Worm (Caenorhabditis elegans) whole organism, mixed stage, embryonic: ENCODE measurements around the gene T16H12.9.

ENCODE experiments used
- blmp-1 ChIP-seq: fragments of 150-350 bp; optimal IDR thresholded peaks from 2 replicates; lab custom pipeline; 2014; ENCODE audit warnings: missing biosample characterization, missing genetic modification characterization
- ceh-83 ChIP-seq: fragments of 200-800 bp; sonication (Bioruptor generic); optimal IDR thresholded peaks from 2 replicates; lab custom pipeline; 2018; ENCODE audit warnings: mild to moderate bottlenecking, missing genetic modification characterization, missing compliant biosample characterization
- elt-3 ChIP-seq: fragments of 150-350 bp; optimal IDR thresholded peaks from 2 replicates; lab custom pipeline; 2014; ENCODE audit warnings: missing biosample characterization, missing genetic modification characterization
- hlh-1 ChIP-seq: fragments of 150-350 bp; optimal IDR thresholded peaks from 2 replicates; lab custom pipeline; 2014; ENCODE audit warnings: missing biosample characterization, missing genetic modification reagents, missing genetic modification characterization
- lsy-2 ChIP-seq: fragments of 150-350 bp; optimal IDR thresholded peaks from 2 replicates; lab custom pipeline; 2014; ENCODE audit warnings: missing biosample characterization, missing genetic modification characterization
- nhr-76 ChIP-seq: sonication (generic microtip); optimal IDR thresholded peaks from 2 replicates; lab custom pipeline; 2017; ENCODE audit warnings: missing biosample characterization, missing genetic modification characterization
- pha-4 ChIP-seq: fragments of 150-350 bp; optimal IDR thresholded peaks from 2 replicates; lab custom pipeline; 2018; ENCODE audit warnings: missing biosample characterization, missing genetic modification reagents, missing genetic modification characterization
- snpc-4 ChIP-seq: fragments of 150-350 bp; optimal IDR thresholded peaks from 2 replicates; lab custom pipeline; 2014; ENCODE audit warnings: missing biosample characterization, missing genetic modification characterization
- sptf-1 ChIP-seq: sonication (generic microtip); optimal IDR thresholded peaks from 2 replicates; lab custom pipeline; 2017; ENCODE audit warnings: mild to moderate bottlenecking, missing genetic modification characterization, moderate library complexity, missing compliant biosample characterization
- unc-62 ChIP-seq: fragments of 150-350 bp; optimal IDR thresholded peaks from 2 replicates; lab custom pipeline; 2014; ENCODE audit warnings: missing biosample characterization, missing genetic modification reagents, missing genetic modification characterization

DNA sequence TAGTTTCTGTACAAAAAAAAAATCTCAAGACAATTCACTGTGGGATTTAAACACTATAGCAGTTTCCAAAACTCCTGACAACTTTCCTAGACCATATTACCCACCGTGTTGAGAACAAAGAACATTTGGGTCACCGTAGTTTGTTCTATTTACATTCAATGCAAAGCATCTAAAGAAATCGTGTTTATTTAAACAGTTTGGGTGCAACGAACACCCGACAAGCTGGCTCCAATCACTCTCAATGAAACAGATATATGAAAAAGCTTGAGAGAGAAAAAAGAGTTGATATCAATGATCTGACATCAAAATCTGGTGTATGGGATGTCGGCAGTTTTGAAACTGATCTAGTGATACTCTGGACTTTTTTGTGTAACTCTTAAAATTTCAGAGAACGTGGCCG is 45.9 kb downstream of the T16H12.9 start:
- TF ChIP-seq sptf-1: no peak
- TF ChIP-seq nhr-76 (tag; lab: Kevin White, UChicago): no peak
- TF ChIP-seq hlh-1 (tag; lab: Kevin White, UChicago): no peak
- TF ChIP-seq elt-3: no peak
- no peak for TF ChIP-seq ceh-83 (GFP tag; lab: Kevin White, UChicago)
- no peak for TF ChIP-seq pha-4
- TF ChIP-seq lsy-2 (tag; lab: Kevin White, UChicago): no peak
- TF ChIP-seq unc-62 (GFP tag; lab: Kevin White, UChicago): no peak
- no peak for TF ChIP-seq blmp-1
- TF ChIP-seq snpc-4 (tag; lab: Kevin White, UChicago): no peak
